Worm (Caenorhabditis elegans) whole organism, L1 larva: ENCODE data around the gene C55B6.7.

Experiments used
- C04F5.9 ChIP-seq: sonication (generic microtip); optimal IDR thresholded peaks from 2 replicates; lab custom pipeline; 2016; ENCODE audit warnings: missing genetic modification characterization, missing compliant biosample characterization
- C16A3.4 ChIP-seq: fragments of 150-350 bp; optimal IDR thresholded peaks from 2 replicates; lab custom pipeline; 2014; ENCODE audit warnings: missing biosample characterization, missing genetic modification characterization
- Y116A8C.19 ChIP-seq: sonication (generic microtip); optimal IDR thresholded peaks from 2 replicates; lab custom pipeline; 2016; ENCODE audit warnings: missing compliant biosample characterization, missing genetic modification characterization, borderline replicate concordance
- alr-1 ChIP-seq: fragments of 200-800 bp; sonication (Bioruptor generic); optimal IDR thresholded peaks from 2 replicates; lab custom pipeline; 2018; ENCODE audit warnings: borderline replicate concordance, mild to moderate bottlenecking, missing genetic modification characterization, missing compliant biosample characterization
- blmp-1 ChIP-seq: fragments of 150-350 bp; optimal IDR thresholded peaks from 2 replicates; lab custom pipeline; 2014; ENCODE audit warnings: missing biosample characterization, missing genetic modification characterization
- ceh-82 ChIP-seq, 3 experiments: fragments of 150-350 bp in 1 of 3; sonication (generic microtip) in 2 of 3; optimal IDR thresholded peaks; 2 replicates each; lab custom pipeline; 2014 to 2017; ENCODE audit warnings: missing biosample characterization in 3 of 3, missing genetic modification characterization in 3 of 3
- dsc-1 ChIP-seq: sonication (generic microtip); optimal IDR thresholded peaks from 2 replicates; lab custom pipeline; 2016; ENCODE audit warnings: mild to moderate bottlenecking, missing genetic modification characterization, missing compliant biosample characterization
- efl-1 ChIP-seq, 4 experiments: fragments of 150-350 bp; optimal IDR thresholded peaks in 3 of 4; peaks in 1 of 4; 1 replicate in 1 of 4; 2 replicates in 3 of 4; lab custom pipeline; 2014; ENCODE audit warnings: missing biosample characterization in 2 of 4, missing genetic modification characterization in 2 of 4, missing genetic modification reagents in 2 of 4
- egl-13 ChIP-seq: sonication (generic microtip); optimal IDR thresholded peaks from 2 replicates; lab custom pipeline; 2016; ENCODE audit warnings: missing genotype, missing genetic modification reagents, missing genetic modification characterization, missing compliant biosample characterization
- elt-2 ChIP-seq: sonication (generic microtip); optimal IDR thresholded peaks from 2 replicates; lab custom pipeline; 2016; ENCODE audit warnings: missing genetic modification characterization, mild to moderate bottlenecking, inconsistent platforms, missing compliant biosample characterization, missing genetic modification reagents
- elt-3 ChIP-seq, 6 experiments: fragments of 150-350 bp in 1 of 6; sonication (generic microtip); optimal IDR thresholded peaks; 2 replicates each; lab custom pipeline; 2017 to 2018; ENCODE audit warnings: missing biosample characterization in 6 of 6, missing genetic modification characterization in 6 of 6, inconsistent platforms in 1 of 6
- ets-5 ChIP-seq: fragments of 200-800 bp; sonication (Bioruptor generic); IDR thresholded peaks from 2 replicates; pipeline ENCODE4 v1.3.6; 2022; ENCODE audit warnings: missing genetic modification characterization, missing compliant biosample characterization
- fkh-10 ChIP-seq: sonication (generic microtip); optimal IDR thresholded peaks from 2 replicates; lab custom pipeline; 2017; ENCODE audit warnings: missing biosample characterization, missing genetic modification reagents, missing genetic modification characterization
- fkh-8 ChIP-seq: sonication (generic microtip); optimal IDR thresholded peaks from 2 replicates; lab custom pipeline; 2016; ENCODE audit warnings: mild to moderate bottlenecking, missing genetic modification characterization, missing compliant biosample characterization
- fos-1 ChIP-seq: fragments of 150-350 bp; optimal IDR thresholded peaks from 2 replicates; lab custom pipeline; 2014; ENCODE audit warnings: missing biosample characterization, missing genetic modification characterization
- irx-1 ChIP-seq: sonication (generic microtip); optimal IDR thresholded peaks from 2 replicates; lab custom pipeline; 2016; ENCODE audit warnings: missing genetic modification characterization, missing compliant biosample characterization
- isw-1 ChIP-seq: fragments of 200-800 bp; sonication (Bioruptor generic); IDR thresholded peaks from 2 replicates; pipeline ENCODE4 v1.3.6; 2022; ENCODE audit warnings: missing genetic modification characterization, missing compliant biosample characterization
- lin-14 ChIP-seq: fragments of 200-800 bp; sonication (Bioruptor generic); optimal IDR thresholded peaks from 2 replicates; lab custom pipeline; 2018; ENCODE audit warnings: mild to moderate bottlenecking, missing genetic modification characterization, moderate library complexity, missing compliant biosample characterization
- lin-35 ChIP-seq, 2 experiments: fragments of 150-350 bp; optimal IDR thresholded peaks; 2 replicates each; lab custom pipeline; 2014; ENCODE audit warnings: missing biosample characterization in 2 of 2, missing genetic modification characterization in 2 of 2, missing genetic modification reagents in 2 of 2
- lin-39 ChIP-seq: fragments of 150-350 bp; optimal IDR thresholded peaks from 2 replicates; lab custom pipeline; 2014; ENCODE audit warnings: missing biosample characterization, missing genetic modification reagents, missing genetic modification characterization
- lsy-2 ChIP-seq, 2 experiments: fragments of 150-350 bp; optimal IDR thresholded peaks; 2 replicates each; lab custom pipeline; 2014; ENCODE audit warnings: missing biosample characterization in 2 of 2, missing genetic modification characterization in 2 of 2
- mab-9 ChIP-seq: fragments of 200-800 bp; sonication (Bioruptor generic); IDR thresholded peaks from 2 replicates; pipeline ENCODE4 v1.3.6; 2022; ENCODE audit warnings: missing genetic modification reagents, missing genetic modification characterization, missing compliant biosample characterization
- mdl-1 ChIP-seq, 2 experiments: fragments of 150-350 bp; optimal IDR thresholded peaks; 2 replicates each; lab custom pipeline; 2014 to 2017; ENCODE audit warnings: missing biosample characterization in 2 of 2, missing genetic modification characterization in 2 of 2, inconsistent platforms in 1 of 2
- nhr-12 ChIP-seq: sonication (generic microtip); optimal IDR thresholded peaks from 2 replicates; lab custom pipeline; 2017; ENCODE audit warnings: missing biosample characterization, missing genetic modification characterization
- nhr-237 ChIP-seq: fragments of 150-350 bp; optimal IDR thresholded peaks from 2 replicates; lab custom pipeline; 2014; ENCODE audit warnings: missing biosample characterization, missing genetic modification characterization
- nhr-85 ChIP-seq: sonication (generic microtip); peaks from one replicate; lab custom pipeline; 2016; ENCODE audit warnings: missing genetic modification characterization, inconsistent platforms, missing compliant biosample characterization
- nhr-90 ChIP-seq: sonication (generic microtip); optimal IDR thresholded peaks from 2 replicates; lab custom pipeline; 2016; ENCODE audit warnings: mild to moderate bottlenecking, missing genetic modification characterization, missing compliant biosample characterization; ENCODE audit not compliant: poor library complexity
- pax-3 ChIP-seq: fragments of 200-800 bp; sonication (Bioruptor generic); optimal IDR thresholded peaks from 2 replicates; lab custom pipeline; 2018; ENCODE audit warnings: mild to moderate bottlenecking, missing genetic modification characterization, moderate library complexity, missing compliant biosample characterization
- rnt-1 ChIP-seq: sonication (generic microtip); optimal IDR thresholded peaks from 2 replicates; lab custom pipeline; 2016; ENCODE audit warnings: mild to moderate bottlenecking, missing genetic modification characterization, moderate library complexity, missing compliant biosample characterization
- skn-1 ChIP-seq: fragments of 150-350 bp; optimal IDR thresholded peaks from 2 replicates; lab custom pipeline; 2014; ENCODE audit warnings: missing biosample characterization, missing genetic modification characterization
- snu-23 ChIP-seq: sonication (generic microtip); optimal IDR thresholded peaks from 2 replicates; lab custom pipeline; 2016; ENCODE audit warnings: missing genetic modification characterization, missing compliant biosample characterization
- swsn-7 ChIP-seq: sonication (generic microtip); optimal IDR thresholded peaks from 2 replicates; lab custom pipeline; 2016; ENCODE audit warnings: missing genetic modification characterization, missing compliant biosample characterization
- ztf-4 ChIP-seq: fragments of 150-350 bp; optimal IDR thresholded peaks from 2 replicates; lab custom pipeline; 2014; ENCODE audit warnings: missing biosample characterization, missing genetic modification characterization

C55B6.7 gene

DNA sequence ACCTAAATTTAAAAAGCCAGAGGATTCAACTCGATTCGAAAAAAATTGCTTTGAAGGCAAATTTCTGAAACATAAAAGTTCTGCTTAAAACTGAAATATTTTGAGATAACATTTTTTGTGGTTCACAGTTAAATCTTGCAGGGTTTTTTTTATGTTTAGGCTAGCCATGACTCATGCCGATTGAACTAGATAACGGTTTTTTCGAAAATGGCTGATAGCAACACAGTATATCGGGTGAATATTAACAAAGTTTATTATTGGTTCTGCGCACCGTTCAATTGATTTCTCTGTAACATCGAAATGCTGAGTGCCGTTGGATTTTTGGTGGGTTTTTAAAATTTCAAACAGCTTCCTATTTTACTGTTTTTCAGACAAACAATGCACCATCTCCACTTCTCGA lies 14.4 kb downstream of the C55B6.7 start, which contains the start of gene F43E12.1:
F43E12.1 (plus strand) TSS at position 301 of the 400 bp plus-strand sequence.
- no peak for TF ChIP-seq alr-1 (tag; lab: Kevin White, UChicago)
- TF ChIP-seq C04F5.9: no peak
- TF ChIP-seq ceh-82 (tag; optimal IDR thresholded peaks at IDR 0.05; lab: Kevin White, UChicago): no peak
- TF ChIP-seq fkh-8: no peak
- TF ChIP-seq skn-1 (tag; lab: Kevin White, UChicago): no peak

DNA sequence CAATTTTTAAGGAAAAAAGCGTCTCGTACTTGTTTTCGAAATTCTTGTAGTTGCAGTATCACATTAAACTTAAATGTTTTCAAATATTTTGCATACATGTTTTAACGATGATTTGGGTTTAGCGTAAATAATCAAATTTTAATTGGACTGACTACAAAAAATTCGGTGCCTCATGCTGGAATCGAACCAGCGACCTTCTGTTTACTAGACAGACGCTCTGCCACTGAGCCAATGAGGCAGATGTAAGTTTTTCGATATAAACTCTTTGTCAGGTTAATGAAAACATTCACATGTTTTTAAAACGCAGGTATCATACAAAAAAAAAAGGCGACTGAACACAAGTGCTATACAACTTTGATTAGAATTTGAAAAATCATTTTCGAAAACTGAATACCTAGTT lies 15.0 kb downstream of the C55B6.7 start:
- TF ChIP-seq lin-35 (GFP tag; optimal IDR thresholded peaks at IDR 0.05; lab: Kevin White, UChicago) (peak in 1 of 2 experiments; percentile 21), lin-39 (tag; lab: Kevin White, UChicago) (no peak), alr-1 (tag; lab: Kevin White, UChicago) (no peak), nhr-85 (tag; lab: Kevin White, UChicago) (peak; percentile 23), efl-1 (optimal IDR thresholded peaks at IDR 0.05; lab: Kevin White, UChicago) (no peak), efl-1 (GFP tag; optimal IDR thresholded peaks at IDR 0.05 in 1 of 2; lab: Kevin White, UChicago) (no peak), nhr-90 (tag; lab: Kevin White, UChicago) (peak; percentile 32), snu-23 (GFP tag; lab: Kevin White, UChicago) (peak; percentile 16)
- TF ChIP-seq, all 84 proteins: peak for 4

DNA sequence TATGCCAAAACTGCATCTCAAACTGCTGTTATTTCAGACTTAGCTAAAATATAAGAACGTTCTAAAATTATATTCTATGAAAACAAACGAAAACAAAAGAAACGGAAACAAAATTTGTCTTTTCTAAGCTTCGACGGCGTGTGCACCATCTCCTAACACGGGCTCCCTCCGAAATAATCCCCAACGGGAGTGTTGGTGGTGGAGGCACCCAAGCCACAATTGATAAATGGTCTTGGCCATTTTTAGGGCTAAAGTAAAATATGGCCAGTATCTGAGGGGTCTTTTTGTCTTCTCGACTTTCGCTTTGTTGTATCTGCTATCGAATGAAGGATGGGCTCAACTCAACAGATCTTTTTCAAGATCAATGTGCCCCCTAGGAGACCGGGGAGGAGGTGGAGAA lies 16.4 kb downstream of the C55B6.7 start:
- TF ChIP-seq egl-13 (no peak), mab-9 (GFP tag; lab: Robert Waterston, UW) (no peak), nhr-237 (tag; lab: Kevin White, UChicago) (no peak), mdl-1 (tag; optimal IDR thresholded peaks at IDR 0.05; lab: Kevin White, UChicago) (no peak), irx-1 (no peak), snu-23 (GFP tag; lab: Kevin White, UChicago) (no peak), lin-14 (GFP tag; lab: Kevin White, UChicago) (peak; percentile 25), isw-1 (GFP tag; lab: Robert Waterston, UW) (no peak)

DNA sequence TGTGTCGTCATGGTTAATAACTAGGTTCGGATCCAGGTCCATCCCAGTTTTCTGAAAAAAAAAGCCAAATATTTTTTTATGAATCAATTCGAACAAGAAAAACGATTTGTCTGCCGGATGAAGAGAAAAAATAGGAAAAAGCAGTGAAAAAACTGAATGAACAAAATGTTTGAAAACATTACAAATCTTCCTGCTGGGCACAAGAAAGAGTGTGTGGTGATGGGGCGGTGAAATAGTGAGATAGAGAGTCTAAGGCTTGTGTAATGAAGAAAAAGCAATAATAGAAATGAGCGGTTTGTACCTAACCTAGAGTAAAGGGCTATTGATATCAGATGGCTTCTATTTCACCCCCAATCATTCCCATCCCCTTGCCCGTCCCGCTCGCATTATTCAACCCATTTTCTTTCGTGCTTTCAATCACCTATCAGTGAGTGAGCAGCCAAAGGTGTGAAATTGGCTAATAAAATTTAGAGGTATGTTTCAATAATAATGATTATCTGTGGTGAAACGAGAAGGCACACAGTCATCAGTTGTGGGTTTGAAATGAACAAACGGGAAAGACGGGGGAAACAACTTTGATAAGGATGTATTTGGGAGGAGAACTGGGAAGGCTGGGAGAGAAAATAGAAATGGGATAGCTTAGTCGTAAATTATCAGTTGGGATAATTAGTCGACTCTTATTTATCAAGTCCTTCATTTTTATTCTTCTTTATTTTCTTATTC lies 21.0 kb downstream of the C55B6.7 start, which contains the start of gene bar-1:
bar-1 (minus strand) TSS at position 51 of the 723 bp plus-strand sequence.
- TF ChIP-seq ztf-4 (no peak), C16A3.4 (tag; lab: Kevin White, UChicago) (no peak), elt-2 (tag; lab: Kevin White, UChicago) (peak; percentile 46), pax-3 (tag; lab: Kevin White, UChicago) (no peak), swsn-7 (tag; lab: Kevin White, UChicago) (no peak), ets-5 (GFP tag; lab: Robert Waterston, UW) (no peak), mdl-1 (tag; optimal IDR thresholded peaks at IDR 0.05; lab: Kevin White, UChicago) (no peak), Y116A8C.19 (tag; lab: Kevin White, UChicago) (no peak), nhr-12 (tag; lab: Kevin White, UChicago) (no peak), fkh-10 (GFP tag; lab: Kevin White, UChicago) (no peak), lin-35 (GFP tag; optimal IDR thresholded peaks at IDR 0.05; lab: Kevin White, UChicago) (no peak), fos-1 (no peak), rnt-1 (tag; lab: Kevin White, UChicago) (no peak), elt-3 (tag; optimal IDR thresholded peaks at IDR 0.05; lab: Kevin White, UChicago) (peak in 1 of 6 experiments; percentile 8), blmp-1 (tag; lab: Kevin White, UChicago) (peak; percentile 8), lsy-2 (tag; optimal IDR thresholded peaks at IDR 0.05; lab: Kevin White, UChicago) (no peak), dsc-1 (no peak)
